Worm (Caenorhabditis elegans): ENCODE measurements around the gene C34H4.1.

DNA sequence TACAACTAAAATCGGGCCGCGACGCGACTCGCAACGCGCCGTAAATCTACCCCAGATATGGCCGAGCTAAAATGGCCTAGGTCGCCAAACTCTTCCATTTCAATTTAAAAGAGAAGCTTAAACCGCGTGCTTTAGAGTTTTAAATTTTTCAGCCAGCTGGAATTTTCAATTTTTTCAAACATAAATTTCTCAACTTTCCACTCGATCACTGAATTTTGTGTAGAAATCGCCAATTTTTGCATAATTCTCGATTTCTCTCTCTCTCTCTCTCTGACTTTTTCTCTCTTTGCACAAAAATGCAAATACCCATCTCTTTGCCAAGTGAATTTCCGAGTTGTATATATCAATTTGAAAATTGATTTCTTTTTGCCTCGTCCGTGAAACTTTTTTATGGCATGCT, 32.0 kb upstream of the C34H4.1 start, which contains the start of gene K03H6.1:
- TF ChIP-seq ces-1 (GFP tag; optimal IDR thresholded peaks at IDR 0.05) (no peak), unc-62 (GFP tag; optimal IDR thresholded peaks at IDR 0.05) (no peak), ceh-43 (GFP tag; optimal IDR thresholded peaks at IDR 0.05) (no peak), lsy-2 (tag; optimal IDR thresholded peaks at IDR 0.05) (no peak), blmp-1 (tag; optimal IDR thresholded peaks at IDR 0.05) (no peak), ztf-11 (tag; optimal IDR thresholded peaks at IDR 0.05) (no peak), hlh-1 (tag; optimal IDR thresholded peaks at IDR 0.05) (no peak), pha-4 (tag; optimal IDR thresholded peaks at IDR 0.05) (no peak), lin-13 (tag; optimal IDR thresholded peaks at IDR 0.05) (no peak), nhr-12 (tag; optimal IDR thresholded peaks at IDR 0.05) (no peak)

Data from whole organism, mixed stage, embryonic.